Fruit fly (Drosophila melanogaster): ENCODE data around the gene Gp93.

Gene Gp93

DNA sequence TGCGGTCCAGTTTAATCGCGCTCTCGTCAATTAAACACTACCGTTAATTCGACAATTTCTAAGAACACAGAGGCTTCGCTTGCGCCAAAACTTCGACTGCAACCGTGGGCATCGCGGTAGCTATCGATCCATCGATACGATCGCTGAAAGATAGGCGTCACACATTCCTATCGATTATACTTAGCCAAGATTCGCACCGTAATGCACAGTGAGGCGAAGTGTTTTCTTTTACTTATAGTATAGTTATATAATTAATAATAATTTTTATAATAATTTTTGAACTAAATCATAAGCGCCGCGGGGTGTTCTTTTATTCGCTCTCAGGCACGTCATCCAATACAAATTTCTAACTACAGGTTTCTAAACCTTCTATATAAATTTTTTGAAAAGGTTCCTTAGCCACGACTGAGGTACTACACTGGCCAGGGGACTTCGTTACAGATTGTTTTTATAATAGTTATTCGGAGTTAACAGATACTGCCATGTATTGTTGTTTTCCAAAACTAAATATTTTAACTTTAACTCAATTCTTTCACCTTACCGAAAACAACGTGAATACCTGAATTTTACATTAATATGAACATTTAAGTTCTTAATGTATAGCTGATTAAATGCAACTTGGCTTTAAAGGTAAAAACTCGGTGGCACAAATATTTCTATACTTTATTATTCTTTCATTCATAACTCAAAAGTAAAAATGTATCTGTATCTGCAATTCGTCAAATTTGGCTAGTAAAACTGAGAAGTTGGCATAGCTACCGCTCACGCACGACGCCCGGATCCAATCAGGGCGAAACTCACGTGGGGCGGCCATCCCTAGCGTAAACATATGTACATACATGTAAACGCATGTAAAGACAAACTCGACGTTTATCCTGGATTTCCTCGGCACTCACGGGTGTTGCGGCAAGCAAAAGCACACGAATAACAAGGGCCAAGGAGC lies 10.5 kb upstream of the Gp93 start, which contains the start of the genes NSD and BOD1 (continued):
- TF ChIP-seq Stat92E (GFP tag; optimal IDR thresholded peaks at IDR 0.05) (no peak), Fer1 (GFP tag; optimal IDR thresholded peaks at IDR 0.05) (peak; percentile 1), Rx (GFP tag; IDR thresholded peaks at IDR 0.05) (peak; percentile 63; the same call in 1 of the 2 replicates), Drgx (GFP tag; IDR thresholded peaks at IDR 0.05) (peak; percentile 34; the same call in 1 of the 2 replicates), CG10366 (GFP tag; IDR thresholded peaks at IDR 0.05) (peak; percentile 68), ssp (GFP tag; IDR thresholded peaks at IDR 0.05) (peak; percentile 68), Hand (GFP tag; optimal IDR thresholded peaks at IDR 0.05) (no peak), CG11504 (tag; optimal IDR thresholded peaks at IDR 0.05) (no peak), Dref (GFP tag; IDR thresholded peaks at IDR 0.05) (peak; percentile 100), CG1529 (GFP tag; optimal IDR thresholded peaks at IDR 0.05) (no peak), zf30C (GFP tag; optimal IDR thresholded peaks at IDR 0.05) (no peak), CG1832 (GFP tag; optimal IDR thresholded peaks at IDR 0.05) (no peak), CG6272 (GFP tag; IDR thresholded peaks at IDR 0.05) (peak; percentile 79), al (GFP tag; IDR thresholded peaks at IDR 0.05) (peak; percentile 85), kah (GFP tag; optimal IDR thresholded peaks at IDR 0.05) (no peak), CG7271 (tag; optimal IDR thresholded peaks at IDR 0.05) (no peak), Bdp1 (GFP tag; optimal IDR thresholded peaks at IDR 0.05) (no peak), CG12942 (GFP tag; optimal IDR thresholded peaks at IDR 0.05) (peak; percentile 15), CG4820 (GFP tag; optimal IDR thresholded peaks at IDR 0.05) (peak; percentile 46), abd-A (tag; optimal IDR thresholded peaks at IDR 0.05) (no peak), Blimp-1 (GFP tag; optimal IDR thresholded peaks at IDR 0.05) (no peak), nerfin-1 (tag; optimal IDR thresholded peaks at IDR 0.05) (no peak), gcm (GFP tag; optimal IDR thresholded peaks at IDR 0.05) (no peak), salm (tag; optimal IDR thresholded peaks at IDR 0.05) (no peak), CG1647 (GFP tag; optimal IDR thresholded peaks at IDR 0.05) (peak; percentile 27), sob (GFP tag; IDR thresholded peaks at IDR 0.05) (peak; percentile 86), ATbp (GFP tag; optimal IDR thresholded peaks at IDR 0.05) (peak; percentile 47), CG10654 (GFP tag; optimal IDR thresholded peaks at IDR 0.05) (peak; percentile 48), CG9932 (GFP tag; IDR thresholded peaks at IDR 0.05) (peak; percentile 94), Pdp1 (GFP tag; optimal IDR thresholded peaks at IDR 0.05) (peak; percentile 14 to 40), CG18262 (tag; optimal IDR thresholded peaks at IDR 0.05) (peak; percentile 62), CG7556 (GFP tag; optimal IDR thresholded peaks at IDR 0.05) (peak; percentile 39), otp (GFP tag; IDR thresholded peaks at IDR 0.05) (no peak), pzg (GFP tag; optimal IDR thresholded peaks at IDR 0.05) (peak; percentile 77), CG31224 (GFP tag; IDR thresholded peaks at IDR 0.05) (peak; percentile 59), pho (GFP tag; optimal IDR thresholded peaks at IDR 0.05) (no peak), CG3995 (GFP tag; optimal IDR thresholded peaks at IDR 0.05) (no peak), croc (GFP tag; conservative IDR thresholded peaks at IDR 0.05) (peak; percentile 33; the same call in 2 of the 3 replicates), chn (GFP tag; optimal IDR thresholded peaks at IDR 0.05) (no peak), CG3407 (GFP tag; optimal IDR thresholded peaks at IDR 0.05) (no peak), CG17612 (GFP tag; IDR thresholded peaks at IDR 0.05) (no peak), onecut (GFP tag; IDR thresholded peaks at IDR 0.05) (peak; percentile 47), CTCF (GFP tag; optimal IDR thresholded peaks at IDR 0.05) (no peak), CG13296 (GFP tag; optimal IDR thresholded peaks at IDR 0.05) (no peak), Sry-δ (GFP tag; optimal IDR thresholded peaks at IDR 0.05) (peak; percentile 88), sug (tag; optimal IDR thresholded peaks at IDR 0.05) (peak; percentile 40), Mad (GFP tag; optimal IDR thresholded peaks at IDR 0.05) (no peak), CG17359 (tag; optimal IDR thresholded peaks at IDR 0.05) (peak; percentile 48), sr (GFP tag; IDR thresholded peaks at IDR 0.05) (no peak; the same call in 2 of the 3 replicates)

Data from whole organism, embryonic.